Fruit fly (Drosophila melanogaster): ENCODE results near the gene CG33665.

- TF ChIP-seq h (optimal IDR thresholded peaks at IDR 0.05) (no peak), psq (optimal IDR thresholded peaks at IDR 0.05) (no peak), Myc (optimal IDR thresholded peaks at IDR 0.05) (no peak), insv (optimal IDR thresholded peaks at IDR 0.05) (no peak)
These were observed 49.0 kb upstream of the CG33665 start, which contains the start of gene CG3342 for dm6 chrX:6527680-6528079.

Data from Kc167 (cell line).